Fruit fly (Drosophila melanogaster) whole organism, embryonic: ENCODE measurements around the gene CG31926.
A peak's percentile ranks its signal among the peaks of the same experiment; 100 is the strongest.

Source experiments
- Ada2b ChIP-seq: fragments of 200-800 bp; sonication (Bioruptor generic); IDR thresholded peaks from 2 replicates; pipeline ENCODE4 v1.3.6; 2022; ENCODE audit warnings: missing biosample characterization, missing genetic modification characterization
- Bdp1 ChIP-seq: fragments of 200-800 bp; sonication (Bioruptor generic); optimal IDR thresholded peaks from 3 replicates; lab custom pipeline; 2016; ENCODE audit warnings: missing biosample characterization, missing genetic modification characterization
- CG10274 ChIP-seq: fragments of 200-800 bp; sonication (Bioruptor generic); optimal IDR thresholded peaks from 3 replicates; lab custom pipeline; 2017; ENCODE audit warnings: missing biosample characterization, mild to moderate bottlenecking, missing genetic modification characterization
- CG10431 ChIP-seq: fragments of 200-800 bp; sonication (Bioruptor generic); optimal IDR thresholded peaks from 3 replicates; lab custom pipeline; 2018; ENCODE audit warnings: missing biosample characterization, mild to moderate bottlenecking, missing genetic modification characterization
- CG10565 ChIP-seq: fragments of 200-800 bp; sonication (Bioruptor generic); optimal IDR thresholded peaks from 3 replicates; lab custom pipeline; 2016; ENCODE audit warnings: missing biosample characterization, mild to moderate bottlenecking, missing genetic modification characterization
- CG11085 ChIP-seq: fragments of 200-800 bp; sonication (Bioruptor generic); IDR thresholded peaks from 2 replicates; pipeline ENCODE4 v1.3.6; 2022; ENCODE audit warnings: missing biosample characterization, missing genetic modification characterization
- CG11504 ChIP-seq: fragments of 200-800 bp; sonication (Bioruptor generic); optimal IDR thresholded peaks from 3 replicates; lab custom pipeline; 2019; ENCODE audit warnings: missing biosample characterization, mild to moderate bottlenecking, missing genetic modification characterization, moderate library complexity
- CG11695 ChIP-seq: fragments of 200-800 bp; sonication (Bioruptor generic); IDR thresholded peaks from 3 replicates; pipeline ENCODE4 v1.3.6; 2022; ENCODE audit warnings: missing biosample characterization, missing genetic modification characterization
- CG13424 ChIP-seq: fragments of 200-800 bp; sonication (Bioruptor generic); optimal IDR thresholded peaks from 2 replicates; lab custom pipeline; 2019; ENCODE audit warnings: missing biosample characterization, mild to moderate bottlenecking, missing genetic modification characterization, moderate library complexity
- CG14667 ChIP-seq: fragments of 200-800 bp; sonication (Bioruptor generic); IDR thresholded peaks from 2 replicates; pipeline ENCODE4 v1.3.6; 2022; ENCODE audit warnings: missing biosample characterization, missing genetic modification characterization
- CG14860 ChIP-seq: fragments of 200-800 bp; sonication (Bioruptor generic); IDR thresholded peaks from 3 replicates; pipeline ENCODE4 v1.3.6; 2022; ENCODE audit warnings: missing biosample characterization, missing genetic modification characterization; ENCODE audit not compliant: partially characterized antibody
- CG16813 ChIP-seq: fragments of 200-800 bp; sonication (Bioruptor generic); IDR thresholded peaks from 3 replicates; pipeline ENCODE4 v1.3.6; 2022; ENCODE audit warnings: missing biosample characterization, missing genetic modification characterization; ENCODE audit not compliant: partially characterized antibody
- CG17361 ChIP-seq: fragments of 200-800 bp; sonication (Bioruptor generic); IDR thresholded peaks from 3 replicates; pipeline ENCODE4 v1.3.6; 2022; ENCODE audit warnings: missing biosample characterization, missing genetic modification characterization
- CG2129 ChIP-seq: fragments of 200-800 bp; sonication (Bioruptor generic); IDR thresholded peaks from 2 replicates; pipeline ENCODE4 v1.3.6; 2022; ENCODE audit warnings: missing biosample characterization, missing genetic modification characterization; ENCODE audit not compliant: partially characterized antibody
- CG2712 ChIP-seq: fragments of 200-800 bp; optimal IDR thresholded peaks from 3 replicates; lab custom pipeline; 2019; ENCODE audit warnings: missing biosample characterization, mild to moderate bottlenecking, missing genetic modification characterization, moderate library complexity
- CG2875 ChIP-seq: fragments of 200-800 bp; sonication (Bioruptor generic); optimal IDR thresholded peaks from 2 replicates; lab custom pipeline; 2017; ENCODE audit warnings: missing biosample characterization, mild to moderate bottlenecking, missing genetic modification characterization, missing genetic modification reagents
- CG31388 ChIP-seq: fragments of 200-800 bp; sonication (Bioruptor generic); optimal IDR thresholded peaks from 2 replicates; lab custom pipeline; 2016; ENCODE audit warnings: missing biosample characterization, missing genetic modification characterization
- CG32772 ChIP-seq: fragments of 200-800 bp; sonication (Bioruptor generic); IDR thresholded peaks from 2 replicates; pipeline ENCODE4 v1.3.6; 2022; ENCODE audit warnings: missing biosample characterization, missing genetic modification characterization
- CG3726 ChIP-seq: fragments of 200-800 bp; sonication (Bioruptor generic); IDR thresholded peaks from 3 replicates; pipeline ENCODE4, ENCODE4 v1.3.6; 2022; ENCODE audit warnings: missing biosample characterization, missing genetic modification characterization
- CG4360 ChIP-seq: fragments of 200-800 bp; sonication (Bioruptor generic); IDR thresholded peaks from 2 replicates; pipeline ENCODE4 v1.3.6; 2022; ENCODE audit warnings: missing biosample characterization, missing genetic modification characterization
- CG4820 ChIP-seq: fragments of 200-800 bp; sonication (Bioruptor generic); optimal IDR thresholded peaks from 3 replicates; lab custom pipeline; 2016; ENCODE audit warnings: missing biosample characterization, missing genetic modification characterization
- CG6272 ChIP-seq: fragments of 200-800 bp; sonication (Bioruptor generic); IDR thresholded peaks from 2 replicates; pipeline ENCODE4 v1.3.6; 2022; ENCODE audit warnings: missing biosample characterization, missing genetic modification characterization
- CG6765 ChIP-seq: fragments of 200-800 bp; sonication (Bioruptor generic); optimal IDR thresholded peaks from 3 replicates; lab custom pipeline; 2017; ENCODE audit warnings: missing biosample characterization, mild to moderate bottlenecking, missing genetic modification characterization
- CG7372 ChIP-seq: fragments of 200-800 bp; sonication (Bioruptor generic); IDR thresholded peaks from 2 replicates; pipeline ENCODE4 v1.3.6; 2022; ENCODE audit warnings: missing biosample characterization, missing genetic modification characterization
- CG7556 ChIP-seq: fragments of 200-800 bp; sonication (Bioruptor generic); optimal IDR thresholded peaks from 2 replicates; lab custom pipeline; 2017; ENCODE audit warnings: missing biosample characterization, mild to moderate bottlenecking, missing genetic modification characterization
- CG7963 ChIP-seq: fragments of 200-800 bp; sonication (Bioruptor generic); IDR thresholded peaks from 3 replicates; pipeline ENCODE4 v1.3.6; 2022; ENCODE audit warnings: missing biosample characterization, missing genetic modification characterization; ENCODE audit not compliant: partially characterized antibody
- CG8765 ChIP-seq: fragments of 200-800 bp; sonication (Bioruptor generic); IDR thresholded peaks from 2 replicates; pipeline ENCODE4 v1.3.6; 2022; ENCODE audit warnings: missing biosample characterization, missing genetic modification characterization
- CoRest ChIP-seq: fragments of 200-800 bp; sonication (Bioruptor generic); optimal IDR thresholded peaks from 3 replicates; lab custom pipeline; 2018; ENCODE audit warnings: missing biosample characterization, mild to moderate bottlenecking, missing genetic modification characterization, moderate library complexity
- Dbx ChIP-seq: fragments of 200-800 bp; sonication (Bioruptor generic); IDR thresholded peaks from 3 replicates; pipeline ENCODE4 v1.3.6; 2022; ENCODE audit warnings: missing biosample characterization, missing genetic modification characterization
- Dip2 ChIP-seq: fragments of 200-800 bp; sonication (Bioruptor generic); IDR thresholded peaks from 2 replicates; pipeline ENCODE4 v1.3.6; 2022; ENCODE audit warnings: missing biosample characterization, missing genetic modification characterization
- Ets65A ChIP-seq: fragments of 200-800 bp; sonication (Bioruptor generic); peaks from one replicate; lab custom pipeline; 2016; ENCODE audit warnings: missing biosample characterization, missing genetic modification characterization
- H2.0 ChIP-seq: fragments of 200-800 bp; sonication (Bioruptor generic); IDR thresholded peaks from 2 replicates; pipeline ENCODE4 v1.3.6; 2022; ENCODE audit warnings: missing biosample characterization, missing genetic modification characterization
- Hmr ChIP-seq: fragments of 200-800 bp; sonication (Bioruptor generic); optimal IDR thresholded peaks from 3 replicates; lab custom pipeline; 2017; ENCODE audit warnings: mild to moderate bottlenecking, missing biosample characterization, missing genetic modification reagents, missing genetic modification characterization
- Hr3 ChIP-seq: fragments of 200-800 bp; sonication (Bioruptor generic); optimal IDR thresholded peaks from 3 replicates; lab custom pipeline; 2016; ENCODE audit warnings: missing biosample characterization, missing genetic modification characterization
- Hr51 ChIP-seq, 2 experiments: fragments of 200-800 bp; sonication (Bioruptor generic); optimal IDR thresholded peaks; 2 replicates in 1 of 2; 3 replicates in 1 of 2; lab custom pipeline; 2016 to 2018; ENCODE audit warnings: missing biosample characterization in 2 of 2, missing genetic modification characterization in 2 of 2, mild to moderate bottlenecking in 1 of 2, moderate library complexity in 1 of 2
- Hr78 ChIP-seq, 2 experiments: fragments of 200-800 bp in 1 of 2; fragments of >200 bp in 1 of 2; sonication (Bioruptor generic) in 1 of 2; optimal IDR thresholded peaks; 2 replicates each; lab custom pipeline; 2017 to 2019; ENCODE audit warnings: missing biosample characterization in 2 of 2, missing genetic modification characterization in 2 of 2, mild to moderate bottlenecking in 1 of 2, moderate library complexity in 1 of 2
- Mrtf ChIP-seq: fragments of 200-800 bp; sonication (Bioruptor generic); IDR thresholded peaks from 3 replicates; pipeline ENCODE4 v1.3.6; 2022; ENCODE audit warnings: missing biosample characterization, missing genetic modification characterization
- Nf-YA ChIP-seq: fragments of 200-800 bp; sonication (Bioruptor generic); IDR thresholded peaks from 2 replicates; pipeline ENCODE4 v1.3.6; 2022; ENCODE audit warnings: missing biosample characterization, missing genetic modification characterization
- Nf-YC ChIP-seq: fragments of 200-800 bp; optimal IDR thresholded peaks from 3 replicates; lab custom pipeline; 2019; ENCODE audit warnings: missing biosample characterization, mild to moderate bottlenecking, missing genetic modification characterization, moderate library complexity
- Ptx1 ChIP-seq: fragments of 200-800 bp; sonication (Bioruptor generic); IDR thresholded peaks from 2 replicates; pipeline ENCODE4 v1.3.6; 2022; ENCODE audit warnings: missing biosample characterization, missing genetic modification characterization
- chn ChIP-seq: fragments of 200-800 bp; sonication (Bioruptor generic); optimal IDR thresholded peaks from 2 replicates; lab custom pipeline; 2016; ENCODE audit warnings: missing biosample characterization, missing genetic modification characterization
- crol ChIP-seq: fragments of 200-800 bp; sonication (Bioruptor generic); IDR thresholded peaks from 2 replicates; pipeline ENCODE4 v1.3.6; 2022; ENCODE audit warnings: missing biosample characterization, missing genetic modification characterization
- dan ChIP-seq: fragments of 200-800 bp; sonication (Bioruptor generic); IDR thresholded peaks from 2 replicates; pipeline ENCODE4 v1.3.6; 2022; ENCODE audit warnings: missing biosample characterization, missing genetic modification characterization
- disco-r ChIP-seq: fragments of 200-800 bp; sonication (Bioruptor generic); optimal IDR thresholded peaks from 2 replicates; lab custom pipeline; 2016; ENCODE audit warnings: missing biosample characterization, missing genetic modification characterization
- dmrt99B ChIP-seq: fragments of 200-800 bp; sonication (Bioruptor generic); optimal IDR thresholded peaks from 2 replicates; lab custom pipeline; 2018; ENCODE audit warnings: missing biosample characterization, mild to moderate bottlenecking, missing genetic modification characterization, moderate library complexity
- kah ChIP-seq: fragments of 200-800 bp; sonication (Bioruptor generic); optimal IDR thresholded peaks from 2 replicates; lab custom pipeline; 2018; ENCODE audit warnings: missing biosample characterization, mild to moderate bottlenecking, missing genetic modification characterization
- nerfin-1 ChIP-seq: fragments of 200-800 bp; sonication (Bioruptor generic); optimal IDR thresholded peaks from 3 replicates; lab custom pipeline; 2019; ENCODE audit warnings: missing biosample characterization, mild to moderate bottlenecking, missing genetic modification characterization, moderate library complexity
- p53 ChIP-seq: fragments of 200-800 bp; sonication (Bioruptor generic); optimal IDR thresholded peaks from 2 replicates; lab custom pipeline; 2016; ENCODE audit warnings: missing biosample characterization, missing genetic modification characterization
- sima ChIP-seq: fragments of 200-800 bp; sonication (Bioruptor generic); optimal IDR thresholded peaks from 2 replicates; lab custom pipeline; 2016; ENCODE audit warnings: missing biosample characterization, missing genetic modification characterization
- zfh2 ChIP-seq: fragments of 200-800 bp; sonication (Bioruptor generic); optimal IDR thresholded peaks from 2 replicates; lab custom pipeline; 2016; ENCODE audit warnings: missing biosample characterization, missing genetic modification characterization

Gene CG31926

DNA sequence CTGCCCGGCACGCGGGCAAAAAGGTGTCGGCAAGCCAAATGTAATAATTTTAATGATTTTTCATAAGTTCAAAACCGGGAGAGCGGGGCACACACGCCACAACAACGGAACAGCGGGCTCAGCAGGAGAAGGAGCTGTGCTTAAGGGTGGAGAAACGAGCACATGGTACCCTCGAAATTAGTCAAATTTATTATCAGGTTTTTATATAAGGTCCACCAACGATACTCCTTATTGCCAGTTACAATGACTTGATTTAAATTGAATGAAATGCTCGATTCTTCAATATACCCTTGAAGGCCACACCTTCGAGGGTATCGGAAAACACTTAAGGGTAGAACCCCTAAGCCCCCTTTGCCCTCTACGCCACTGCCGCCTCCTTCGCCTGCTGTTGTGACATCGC, 21.8 kb upstream of the CG31926 start (continued):
- TF ChIP-seq CG17361 (GFP tag; lab: Robert Waterston, UW) (peak; percentile 44; the same call in 1 of the 3 replicates), CG14667 (peak; percentile 55; the same call in 1 of the 2 replicates), Ada2b (GFP tag; lab: Robert Waterston, UW) (peak; percentile 48), CG7963 (no peak), Bdp1 (GFP tag; lab: Kevin White, UChicago) (peak; percentile 2), CG7372 (GFP tag; lab: Robert Waterston, UW) (0 out of 2 replicates have a peak, but pooled peaks have one; percentile 11), dan (GFP tag; lab: Robert Waterston, UW) (peak; percentile 67), CG10431 (GFP tag; lab: Kevin White, UChicago) (no peak), CG10274 (GFP tag; lab: Kevin White, UChicago) (peak; percentile 7), CG4820 (GFP tag; lab: Kevin White, UChicago) (peak; percentile 18), Ets65A (GFP tag; lab: Kevin White, UChicago) (no peak), nerfin-1 (tag; lab: Kevin White, UChicago) (no peak), CG14860 (GFP tag; lab: Robert Waterston, UW) (no peak), Nf-YA (GFP tag; lab: Robert Waterston, UW) (peak; percentile 61; the same call in 1 of the 2 replicates), Hr51 (GFP tag; optimal IDR thresholded peaks at IDR 0.05; lab: Kevin White, UChicago) (peak; percentile 4 to 14), Ptx1 (peak; percentile 62; the same call in 1 of the 2 replicates), Hr78 (GFP tag; optimal IDR thresholded peaks at IDR 0.05; lab: Kevin White, UChicago) (no peak), zfh2 (GFP tag; lab: Kevin White, UChicago) (no peak), CG31388 (no peak), kah (GFP tag; lab: Kevin White, UChicago) (no peak), disco-r (GFP tag; lab: Kevin White, UChicago) (peak; percentile 21), CG16813 (GFP tag; lab: Robert Waterston, UW) (no peak), CG4360 (GFP tag; lab: Robert Waterston, UW) (peak; percentile 54), CG2712 (peak; percentile 80), p53 (GFP tag; lab: Kevin White, UChicago) (no peak), sima (GFP tag; lab: Kevin White, UChicago) (no peak), Dip2 (GFP tag; lab: Robert Waterston, UW) (no peak), CG10565 (GFP tag; lab: Kevin White, UChicago) (no peak), CG2875 (GFP tag; lab: Kevin White, UChicago) (peak; percentile 21), CG11504 (tag; lab: Kevin White, UChicago) (peak; percentile 56), CG13424 (tag; lab: Kevin White, UChicago) (peak; percentile 36), crol (GFP tag; lab: Robert Waterston, UW) (peak; percentile 62), CG11085 (GFP tag; lab: Robert Waterston, UW) (0 out of 2 replicates have a peak, but pooled peaks have one; percentile 13), CG6765 (GFP tag; lab: Kevin White, UChicago) (no peak), Dbx (0 out of 3 replicates have a peak, but pooled peaks have one; percentile 25), CG3726 (GFP tag; lab: Robert Waterston, UW) (no peak), CG11695 (GFP tag; lab: Robert Waterston, UW) (0 out of 3 replicates have a peak, but pooled peaks have one; percentile 26), Hmr (GFP tag; lab: Kevin White, UChicago) (peak; percentile 21), Mrtf (GFP tag; lab: Robert Waterston, UW) (peak; percentile 24; the same call in 1 of the 3 replicates), CG7556 (peak; percentile 45), CG6272 (GFP tag; lab: Robert Waterston, UW) (no peak), H2.0 (peak; percentile 55), Hr3 (GFP tag; lab: Kevin White, UChicago) (peak; percentile 5), Nf-YC (no peak), CG8765 (GFP tag; lab: Robert Waterston, UW) (peak; percentile 80), CoRest (peak; percentile 9), CG2129 (GFP tag; lab: Robert Waterston, UW) (no peak), chn (GFP tag; lab: Kevin White, UChicago) (peak; percentile 52), CG32772 (GFP tag; lab: Robert Waterston, UW) (peak; percentile 68), dmrt99B (peak; percentile 60)
